Worm (Caenorhabditis elegans): ENCODE measurements around the gene ctl-2.
"Not testable (repeated sequence)": the region's sequence is repeated elsewhere in the genome, so short reads cannot be mapped to it uniquely, and the experiment has no call there.

- TF ChIP-seq med-1 (GFP tag; optimal IDR thresholded peaks at IDR 0.05; ENCODE audit: insufficient read depth); cog-1 (tag; optimal IDR thresholded peaks at IDR 0.05); flt-1 (GFP tag; IDR thresholded peaks at IDR 0.05); ztf-23 (GFP tag; IDR thresholded peaks at IDR 0.05); T22C8.4 (GFP tag; IDR thresholded peaks at IDR 0.05); ztf-29 (GFP tag; IDR thresholded peaks at IDR 0.05); ref-1 (GFP tag; conservative IDR thresholded peaks at IDR 0.05): not testable (repeated sequence)
Observed at ce11 chrII:14306160-14306559, 4.3 kb upstream of the ctl-2 start, which contains the start of gene ctl-1.

Data from whole organism, midembryonic.